Worm (Caenorhabditis elegans): Measurements from ENCODE around the gene C08G9.2.

C08G9.2 gene

ce11 chrIV:7709701-7710100 is 36.9 kb upstream of the C08G9.2 start, which contains the start of the genes mrpl-1, emc-6 and mrps-24:
Gene mrpl-1 (minus strand): TSS chrIV:7709701.
Gene emc-6 (minus strand): TSS chrIV:7709736.
Gene mrps-24 (plus strand): TSS chrIV:7710045.
- TF ChIP-seq attf-3 (GFP tag; conservative IDR thresholded peaks at IDR 0.05) (peak; percentile 40; the same call in 1 of the 2 replicates), attf-5 (GFP tag; optimal IDR thresholded peaks at IDR 0.05) (peak; percentile 73), rpc-1 (optimal IDR thresholded peaks at IDR 0.05) (no peak), rpc-1 (tag; optimal IDR thresholded peaks at IDR 0.05) (no peak), attf-6 (GFP tag; IDR thresholded peaks at IDR 0.05) (no peak), egrh-3 (GFP tag; IDR thresholded peaks at IDR 0.05) (no peak), lsl-1 (GFP tag; optimal IDR thresholded peaks at IDR 0.05) (peak; percentile 20), mcd-1 (GFP tag; IDR thresholded peaks at IDR 0.05) (peak; percentile 92), ZK185.1 (tag; optimal IDR thresholded peaks at IDR 0.05; ENCODE audit: poor library complexity, severe bottlenecking) (peak; percentile 25), cebp-1 (GFP tag; IDR thresholded peaks at IDR 0.05) (no peak), cebp-1 (tag; optimal IDR thresholded peaks at IDR 0.05) (peak; percentile 54), snpc-1.3 (tag; optimal IDR thresholded peaks at IDR 0.05; ENCODE audit: insufficient read depth) (peak; percentile 72), efl-1 (GFP tag; optimal IDR thresholded peaks at IDR 0.05) (peak; percentile 1), snpc-4 (GFP tag; optimal IDR thresholded peaks at IDR 0.05) (peak; percentile 56), snpc-4 (tag; optimal IDR thresholded peaks at IDR 0.05) (peak in 3 of 4 experiments; percentile 30 to 64 (median 48)), lin-40 (tag; optimal IDR thresholded peaks at IDR 0.05) (peak; percentile 16), Y95B8A.8 (GFP tag; IDR thresholded peaks at IDR 0.05) (no peak), tbp1 (GFP tag; optimal IDR thresholded peaks at IDR 0.05) (peak; percentile 23), F33H1.4 (GFP tag; IDR thresholded peaks at IDR 0.05) (peak; percentile 25), xnd-1 (tag; optimal IDR thresholded peaks at IDR 0.05) (no peak), B0019.2 (GFP tag; conservative IDR thresholded peaks at IDR 0.05) (no peak), F23B12.7 (tag; optimal IDR thresholded peaks at IDR 0.05; ENCODE audit: insufficient read depth) (peak; percentile 74), D2030.7 (GFP tag; IDR thresholded peaks at IDR 0.05) (0 out of 2 replicates have a peak, but pooled peaks have one; percentile 7), mxl-1 (tag; optimal IDR thresholded peaks at IDR 0.05) (no peak), madf-8 (GFP tag; conservative IDR thresholded peaks at IDR 0.05) (no peak), ceh-27 (GFP tag; optimal IDR thresholded peaks at IDR 0.05) (no peak), lin-54 (GFP tag; optimal IDR thresholded peaks at IDR 0.05) (peak; percentile 24), dpl-1 (GFP tag; optimal IDR thresholded peaks at IDR 0.05) (peak; percentile 14), sptf-2 (GFP tag; optimal IDR thresholded peaks at IDR 0.05) (no peak), B0035.1 (tag; optimal IDR thresholded peaks at IDR 0.05) (no peak), nhr-90 (tag; optimal IDR thresholded peaks at IDR 0.05) (no peak), lin-35 (GFP tag; optimal IDR thresholded peaks at IDR 0.05) (peak in 1 of 3 experiments; percentile 75)

ce11 chrIV:7706805-7707204 is 34.0 kb upstream of the C08G9.2 start, which contains the start of gene F33D4.4:
Gene F33D4.4 (minus strand): TSS chrIV:7706905.
- no peak for TF ChIP-seq unc-62 (GFP tag; optimal IDR thresholded peaks at IDR 0.05)
- no peak for TF ChIP-seq akir-1 (GFP tag; optimal IDR thresholded peaks at IDR 0.05)
- no peak for TF ChIP-seq aptf-3 (GFP tag; IDR thresholded peaks at IDR 0.05)
- no peak for TF ChIP-seq nhr-27 (tag; optimal IDR thresholded peaks at IDR 0.05)
- TF ChIP-seq pbrm-1 (GFP tag; IDR thresholded peaks at IDR 0.05), result no peak
- no peak for TF ChIP-seq F37B4.10 (GFP tag; IDR thresholded peaks at IDR 0.05)
- TF ChIP-seq T26A5.8 (tag; optimal IDR thresholded peaks at IDR 0.05), result no peak
- TF ChIP-seq madf-6 (GFP tag; IDR thresholded peaks at IDR 0.05), result no peak
- no peak for TF ChIP-seq let-526 (GFP tag; IDR thresholded peaks at IDR 0.05)
- TF ChIP-seq ccch-3 (GFP tag; optimal IDR thresholded peaks at IDR 0.05), result no peak
- TF ChIP-seq C17E4.6 (GFP tag; IDR thresholded peaks at IDR 0.05), result no peak
- no peak for TF ChIP-seq ekl-4 (GFP tag; IDR thresholded peaks at IDR 0.05)
- TF ChIP-seq K11D2.4 (GFP tag; IDR thresholded peaks at IDR 0.05), result no peak
- TF ChIP-seq rec-8 (tag; optimal IDR thresholded peaks at IDR 0.05), result no peak
- TF ChIP-seq egrh-3 (GFP tag; IDR thresholded peaks at IDR 0.05), result no peak
- TF ChIP-seq cebp-2 (GFP tag; IDR thresholded peaks at IDR 0.05), result no peak
- no peak for TF ChIP-seq B0035.1 (tag; optimal IDR thresholded peaks at IDR 0.05)
- TF ChIP-seq C06A6.2 (GFP tag; conservative IDR thresholded peaks at IDR 0.05), result no peak
